Fruit fly (Drosophila melanogaster) whole organism, wandering third instar larva: Measurements from ENCODE around the gene Or83a.

Experiments
- Abd-B ChIP-seq: fragments of >200 bp; optimal IDR thresholded peaks from 2 replicates; lab custom pipeline; 2017; ENCODE audit warnings: missing biosample characterization, missing genetic modification characterization
- CG32264 ChIP-seq: fragments of 200-800 bp; sonication (Bioruptor generic); optimal IDR thresholded peaks from 2 replicates; lab custom pipeline; 2016; ENCODE audit warnings: missing biosample characterization, missing genetic modification characterization
- CG9705 ChIP-seq: fragments of 200-800 bp; sonication (Bioruptor generic); optimal IDR thresholded peaks from 2 replicates; lab custom pipeline; 2018; ENCODE audit warnings: missing biosample characterization, mild to moderate bottlenecking, missing genetic modification characterization
- CrebA ChIP-seq: fragments of 200-800 bp; sonication (Bioruptor generic); optimal IDR thresholded peaks from 2 replicates; lab custom pipeline; 2016; ENCODE audit warnings: missing biosample characterization, mild to moderate bottlenecking, missing genetic modification characterization, borderline replicate concordance
- Dfd ChIP-seq: fragments of >200 bp; optimal IDR thresholded peaks from 2 replicates; lab custom pipeline; 2017; ENCODE audit warnings: missing biosample characterization, missing genetic modification characterization
- Dif ChIP-seq: fragments of 200-275, 200-300 bp; sonication (Bioruptor generic); optimal IDR thresholded peaks from 2 replicates; lab custom pipeline; 2018; ENCODE audit warnings: missing biosample characterization, missing genetic modification characterization; ENCODE audit not compliant: partially characterized antibody
- GATAd ChIP-seq: sonication (Bioruptor generic); optimal IDR thresholded peaks from 2 replicates; lab custom pipeline; 2016; ENCODE audit warnings: missing biosample characterization, missing genetic modification characterization
- HLH106 ChIP-seq: fragments of 200-800 bp; optimal IDR thresholded peaks from 3 replicates; lab custom pipeline; 2019; ENCODE audit warnings: missing biosample characterization, mild to moderate bottlenecking, missing genetic modification characterization, moderate library complexity
- Hnf4 ChIP-seq: fragments of 200-800 bp; sonication (Bioruptor generic); optimal IDR thresholded peaks from 2 replicates; lab custom pipeline; 2016; ENCODE audit warnings: missing biosample characterization, mild to moderate bottlenecking, missing genetic modification characterization
- Hr78 ChIP-seq: fragments of >200 bp; optimal IDR thresholded peaks from 2 replicates; lab custom pipeline; 2017; ENCODE audit warnings: missing biosample characterization, missing genetic modification characterization
- Hr83 ChIP-seq: fragments of 200-300 bp; sonication (Bioruptor generic); optimal IDR thresholded peaks from 2 replicates; lab custom pipeline; 2016; ENCODE audit warnings: missing biosample characterization, mild to moderate bottlenecking, missing genetic modification characterization, moderate library complexity; ENCODE audit not compliant: poor library complexity, severe bottlenecking
- Jra ChIP-seq: sonication (Bioruptor generic); optimal IDR thresholded peaks from 2 replicates; lab custom pipeline; 2016; ENCODE audit warnings: missing biosample characterization, missing genetic modification characterization
- Mio ChIP-seq: sonication (Bioruptor generic); optimal IDR thresholded peaks from 2 replicates; lab custom pipeline; 2016; ENCODE audit warnings: missing biosample characterization, missing genetic modification characterization
- Myc ChIP-seq: fragments of >200 bp; optimal IDR thresholded peaks from 2 replicates; lab custom pipeline; 2017
- N ChIP-seq: fragments of >200 bp; optimal IDR thresholded peaks from 2 replicates; lab custom pipeline; 2018; ENCODE audit warnings: missing biosample characterization, missing external identifiers, missing genetic modification characterization
- OdsH ChIP-seq: fragments of 200-800 bp; sonication (Bioruptor generic); optimal IDR thresholded peaks from 2 replicates; lab custom pipeline; 2016; ENCODE audit warnings: missing biosample characterization, mild to moderate bottlenecking, missing genetic modification characterization
- Rel ChIP-seq, 2 experiments: fragments of 200-800 bp; sonication (Bioruptor generic) in 1 of 2; optimal IDR thresholded peaks; 2 replicates in 1 of 2; 3 replicates in 1 of 2; lab custom pipeline; 2016 to 2019; ENCODE audit warnings: mild to moderate bottlenecking in 2 of 2, missing biosample characterization in 2 of 2, missing genetic modification characterization in 2 of 2, moderate library complexity in 1 of 2
- Sp1 ChIP-seq: fragments of 200-800 bp; sonication (Bioruptor generic); optimal IDR thresholded peaks from 3 replicates; lab custom pipeline; 2019; ENCODE audit warnings: missing biosample characterization, mild to moderate bottlenecking, missing genetic modification characterization, moderate library complexity
- Vsx2 ChIP-seq: fragments of 200-300, 225-300 bp; sonication (Bioruptor generic); optimal IDR thresholded peaks from 2 replicates; lab custom pipeline; 2018; ENCODE audit warnings: missing biosample characterization, missing genetic modification characterization; ENCODE audit not compliant: partially characterized antibody
- br ChIP-seq: fragments of 200-800 bp; sonication (Bioruptor generic); optimal IDR thresholded peaks from 2 replicates; lab custom pipeline; 2016; ENCODE audit warnings: missing biosample characterization, missing genetic modification characterization
- brk ChIP-seq: fragments of 200-800 bp; sonication (Bioruptor generic); optimal IDR thresholded peaks from 2 replicates; lab custom pipeline; 2016; ENCODE audit warnings: missing biosample characterization, mild to moderate bottlenecking, missing genetic modification characterization
- dl ChIP-seq, 2 experiments: fragments of 175-275, 200-275 bp in 1 of 2; fragments of 200-275 bp in 1 of 2; sonication (Bioruptor generic); optimal IDR thresholded peaks; lab custom pipeline; 2018; ENCODE audit warnings: mild to moderate bottlenecking in 2 of 2, missing biosample characterization in 2 of 2, missing genetic modification characterization in 2 of 2, moderate library complexity in 2 of 2; ENCODE audit not compliant: partially characterized antibody in 2 of 2, insufficient read depth in 1 of 2
- dmrt93B ChIP-seq: fragments of 200-800 bp; sonication (Bioruptor generic); optimal IDR thresholded peaks from 2 replicates; lab custom pipeline; 2018; ENCODE audit warnings: missing biosample characterization, mild to moderate bottlenecking, missing genetic modification characterization
- dsf ChIP-seq: sonication (Bioruptor generic); optimal IDR thresholded peaks from 2 replicates; lab custom pipeline; 2016; ENCODE audit warnings: missing biosample characterization, missing genetic modification characterization, borderline replicate concordance
- ey ChIP-seq: fragments of 200-800 bp; sonication (Bioruptor generic); optimal IDR thresholded peaks from 2 replicates; lab custom pipeline; 2016; ENCODE audit warnings: missing biosample characterization, missing genetic modification characterization
- foxo ChIP-seq, 2 experiments: fragments of 200-800 bp; sonication (Bioruptor generic); optimal IDR thresholded peaks; 2 replicates in 1 of 2; 3 replicates in 1 of 2; lab custom pipeline; 2016 to 2017; ENCODE audit warnings: missing biosample characterization in 2 of 2, missing genetic modification characterization in 2 of 2
- fru ChIP-seq: fragments of 200-800 bp; sonication (Bioruptor generic); optimal IDR thresholded peaks from 3 replicates; lab custom pipeline; 2016; ENCODE audit warnings: missing biosample characterization, mild to moderate bottlenecking, missing genetic modification characterization
- h ChIP-seq: fragments of 200-800 bp; sonication (Bioruptor generic); optimal IDR thresholded peaks from 3 replicates; lab custom pipeline; 2016; ENCODE audit warnings: missing biosample characterization, mild to moderate bottlenecking, missing genetic modification characterization
- jim ChIP-seq: fragments of 175-275, 200-325 bp; sonication (Bioruptor generic); optimal IDR thresholded peaks from 2 replicates; lab custom pipeline; 2016; ENCODE audit warnings: missing biosample characterization, mild to moderate bottlenecking, missing genetic modification characterization
- pan ChIP-seq: fragments of >200 bp; optimal IDR thresholded peaks from 2 replicates; lab custom pipeline; 2017
- psq ChIP-seq: fragments of 200-800 bp; sonication (Bioruptor generic); optimal IDR thresholded peaks from 3 replicates; lab custom pipeline; 2017; ENCODE audit warnings: missing biosample characterization, mild to moderate bottlenecking, missing genetic modification characterization, moderate library complexity
- rgr ChIP-seq: fragments of 200-800 bp; sonication (Bioruptor generic); optimal IDR thresholded peaks from 3 replicates; lab custom pipeline; 2016; ENCODE audit warnings: missing biosample characterization, mild to moderate bottlenecking, missing genetic modification characterization
- sage ChIP-seq: fragments of 200-800 bp; sonication (Bioruptor generic); optimal IDR thresholded peaks from 2 replicates; lab custom pipeline; 2016; ENCODE audit warnings: missing biosample characterization, mild to moderate bottlenecking, missing genetic modification characterization
- sv ChIP-seq: fragments of 200-800 bp; sonication (Bioruptor generic); optimal IDR thresholded peaks from 3 replicates; lab custom pipeline; 2016; ENCODE audit warnings: missing biosample characterization, missing genetic modification characterization
- tai ChIP-seq: sonication (Bioruptor generic); optimal IDR thresholded peaks from 2 replicates; lab custom pipeline; 2016; ENCODE audit warnings: missing biosample characterization, missing genetic modification characterization
- usp ChIP-seq: fragments of >200 bp; optimal IDR thresholded peaks from 2 replicates; lab custom pipeline; 2017; ENCODE audit warnings: missing biosample characterization, missing genetic modification characterization
- woc ChIP-seq: sonication (Bioruptor generic); optimal IDR thresholded peaks from 2 replicates; lab custom pipeline; 2016; ENCODE audit warnings: missing biosample characterization, mild to moderate bottlenecking, missing genetic modification characterization

The Or83a gene

DNA sequence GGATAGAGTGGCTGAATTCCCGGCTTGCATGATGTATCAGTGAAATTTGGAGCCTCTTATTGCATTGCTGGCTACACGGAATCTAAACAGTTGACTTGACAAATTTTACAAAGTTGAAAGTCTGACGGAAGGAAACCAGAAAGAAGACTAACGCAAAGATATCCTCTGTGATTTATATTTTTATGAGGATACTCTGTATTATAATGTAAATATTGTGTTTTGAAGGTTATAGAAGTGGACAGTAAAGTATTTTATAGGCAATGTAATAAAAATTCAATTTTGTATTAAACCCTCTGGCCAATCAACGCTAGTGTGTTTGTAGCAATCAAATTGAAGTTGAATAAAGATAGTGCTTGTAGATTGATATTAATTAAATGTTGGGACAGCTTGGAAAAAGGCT is 11.4 kb downstream of the Or83a start, which contains the start of gene CG14668:
CG14668 (minus strand) TSS at position 101 of the 400 bp plus-strand sequence.
- TF ChIP-seq N (GFP tag; lab: Kevin White, UChicago) (no peak), fru (GFP tag; lab: Kevin White, UChicago) (no peak), Hr83 (GFP tag; lab: Kevin White, UChicago) (no peak), psq (GFP tag; lab: Kevin White, UChicago) (no peak), rgr (GFP tag; lab: Kevin White, UChicago) (no peak), ey (GFP tag; lab: Kevin White, UChicago) (no peak), pan (lab: Kevin White, UChicago) (no peak), foxo (GFP tag; optimal IDR thresholded peaks at IDR 0.05; lab: Kevin White, UChicago) (no peak), br (GFP tag; lab: Kevin White, UChicago) (no peak), CG32264 (GFP tag; lab: Kevin White, UChicago) (no peak), usp (no peak), woc (GFP tag; lab: Kevin White, UChicago) (no peak), Abd-B (GFP tag; lab: Kevin White, UChicago) (no peak), Myc (lab: Kevin White, UChicago) (no peak), jim (no peak), brk (no peak), dmrt93B (no peak), CrebA (GFP tag; lab: Kevin White, UChicago) (no peak), sv (GFP tag; lab: Kevin White, UChicago) (no peak), h (no peak)

dm6 chr3R:5385761-5386160 is 13.2 kb downstream of the Or83a start:
- TF ChIP-seq fru (GFP tag; lab: Kevin White, UChicago), result peak; percentile 14
- no peak for TF ChIP-seq ey (GFP tag; lab: Kevin White, UChicago)

DNA sequence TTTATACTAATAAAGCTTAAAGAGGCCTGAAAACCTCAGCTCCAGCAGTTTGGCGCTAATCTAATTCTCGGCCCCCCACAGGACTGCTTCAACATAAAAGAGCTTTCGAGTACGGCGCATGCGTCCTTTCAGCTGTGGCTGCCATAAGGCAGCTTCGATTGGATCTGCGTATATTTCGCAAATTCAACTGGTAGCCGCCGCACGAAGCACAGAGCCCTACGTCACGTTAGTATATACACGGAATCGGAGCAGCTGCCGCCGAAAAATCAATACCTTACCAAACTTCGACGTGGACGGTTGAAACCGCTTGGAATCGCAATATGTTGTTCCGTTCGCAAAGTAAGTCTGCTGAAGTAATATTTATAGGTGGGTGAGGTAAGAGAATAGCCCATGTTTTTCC is 22.4 kb downstream of the Or83a start, which contains the start of gene 7B2:
7B2 (plus strand) TSS at position 169 of the 400 bp plus-strand sequence.
- no peak for TF ChIP-seq foxo (GFP tag; optimal IDR thresholded peaks at IDR 0.05; lab: Kevin White, UChicago)
- TF ChIP-seq pan (lab: Kevin White, UChicago), result no peak

DNA sequence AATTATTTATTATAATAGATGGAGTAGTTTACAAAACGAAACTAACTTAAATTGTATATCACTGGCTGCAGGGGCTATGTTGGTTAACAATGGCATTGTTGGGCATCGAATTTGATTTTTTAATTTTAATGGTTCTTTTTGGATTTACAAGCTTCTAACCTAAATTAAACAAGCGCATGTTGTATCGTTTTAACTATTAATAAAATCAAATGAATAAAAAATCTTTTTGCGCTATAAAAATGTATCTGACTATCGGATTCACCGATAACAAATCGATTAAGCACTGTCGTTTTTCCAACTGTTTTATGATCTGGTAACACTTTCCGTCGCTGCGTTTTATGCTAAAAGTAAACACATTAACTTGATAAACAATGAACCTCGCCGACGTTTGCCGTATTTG is 24.3 kb downstream of the Or83a start, which contains the start of the genes hd and CG14667:
hd (minus strand) TSS at position 243 of the 400 bp plus-strand sequence.
CG14667 (plus strand) TSS at position 303 of the 400 bp plus-strand sequence.
- TF ChIP-seq psq (GFP tag; lab: Kevin White, UChicago) (no peak), GATAd (GFP tag; lab: Kevin White, UChicago) (no peak), jim (no peak), Mio (no peak), Hr83 (GFP tag; lab: Kevin White, UChicago) (no peak), OdsH (GFP tag; lab: Kevin White, UChicago) (no peak), dl (GFP tag; optimal IDR thresholded peaks at IDR 0.05; lab: Kevin White, UChicago; ENCODE audit: insufficient read depth in 1 of 2, partially characterized antibody in 2 of 2) (no peak), Jra (GFP tag; lab: Kevin White, UChicago) (no peak), br (GFP tag; lab: Kevin White, UChicago) (no peak), pan (lab: Kevin White, UChicago) (no peak), Abd-B (GFP tag; lab: Kevin White, UChicago) (no peak), ey (GFP tag; lab: Kevin White, UChicago) (no peak)

dm6 chr3R:5371563-5371962 is 27.4 kb downstream of the Or83a start, which contains the start of gene Polr2F:
Gene Polr2F (plus strand): TSS chr3R:5371795.
- TF ChIP-seq Dfd, result no peak
- no peak for TF ChIP-seq Hr78 (GFP tag; lab: Kevin White, UChicago)
- peak; percentile 74 for TF ChIP-seq CG9705 (GFP tag; lab: Kevin White, UChicago)
- no peak for TF ChIP-seq Vsx2 (GFP tag; lab: Kevin White, UChicago)
- peak; percentile 67 for TF ChIP-seq Sp1
- TF ChIP-seq HLH106 (tag; lab: Kevin White, UChicago), result peak; percentile 77
- no peak for TF ChIP-seq dl (GFP tag; optimal IDR thresholded peaks at IDR 0.05; lab: Kevin White, UChicago; ENCODE audit: insufficient read depth in 1 of 2, partially characterized antibody in 2 of 2)
- TF ChIP-seq Hnf4 (GFP tag; lab: Kevin White, UChicago), result no peak
- TF ChIP-seq psq (GFP tag; lab: Kevin White, UChicago), result peak; percentile 65
- no peak for TF ChIP-seq GATAd (GFP tag; lab: Kevin White, UChicago)
- TF ChIP-seq N (GFP tag; lab: Kevin White, UChicago), result no peak
- peak in 1 of 2 experiments; percentile 91 for TF ChIP-seq foxo (GFP tag; optimal IDR thresholded peaks at IDR 0.05; lab: Kevin White, UChicago)
- peak; percentile 80 for TF ChIP-seq Myc (lab: Kevin White, UChicago)
- no peak for TF ChIP-seq dmrt93B
- no peak for TF ChIP-seq Dif (GFP tag; lab: Kevin White, UChicago)
- no peak for TF ChIP-seq dsf (GFP tag; lab: Kevin White, UChicago)
- TF ChIP-seq br (GFP tag; lab: Kevin White, UChicago), result peak; percentile 81
- TF ChIP-seq sage (GFP tag; lab: Kevin White, UChicago), result peak; percentile 22
- peak; percentile 66 for TF ChIP-seq CG32264 (GFP tag; lab: Kevin White, UChicago)
- no peak for TF ChIP-seq tai
- peak; percentile 96 for TF ChIP-seq woc (GFP tag; lab: Kevin White, UChicago)
- TF ChIP-seq fru (GFP tag; lab: Kevin White, UChicago), result peak; percentile 80
- no peak for TF ChIP-seq Rel (GFP tag; optimal IDR thresholded peaks at IDR 0.05; lab: Kevin White, UChicago)
- peak; percentile 53 for TF ChIP-seq Rel (tag; optimal IDR thresholded peaks at IDR 0.05; lab: Kevin White, UChicago)
- TF ChIP-seq usp, result no peak
- no peak for TF ChIP-seq CrebA (GFP tag; lab: Kevin White, UChicago)
- peak; percentile 85 for TF ChIP-seq ey (GFP tag; lab: Kevin White, UChicago)
- TF ChIP-seq h, result peak; percentile 89
- no peak for TF ChIP-seq brk
- no peak for TF ChIP-seq Jra (GFP tag; lab: Kevin White, UChicago)
